Worm (Caenorhabditis elegans) whole organism, L2 larva: Measurements from ENCODE around the gene Y39G8B.5.

Experiments used
- C34F6.9 ChIP-seq: fragments of 150-350 bp; optimal IDR thresholded peaks from 2 replicates; lab custom pipeline; 2014; ENCODE audit warnings: missing biosample characterization, missing genetic modification characterization
- F13H6.1 ChIP-seq: sonication (generic microtip); optimal IDR thresholded peaks from 2 replicates; lab custom pipeline; 2016; ENCODE audit warnings: missing genetic modification characterization, missing compliant biosample characterization
- R02D3.7 ChIP-seq: fragments of 150-350 bp; optimal IDR thresholded peaks from 2 replicates; lab custom pipeline; 2014; ENCODE audit warnings: missing biosample characterization, missing genetic modification characterization
- Y55F3AM.14 ChIP-seq: fragments of 200-800 bp; sonication (Bioruptor generic); optimal IDR thresholded peaks from 2 replicates; lab custom pipeline; 2018; ENCODE audit warnings: mild to moderate bottlenecking, missing genetic modification characterization, missing compliant biosample characterization
- ZK546.5 ChIP-seq: sonication (generic microtip); optimal IDR thresholded peaks from 2 replicates; lab custom pipeline; 2017; ENCODE audit warnings: missing biosample characterization, missing genetic modification characterization
- alr-1 ChIP-seq: fragments of 150-350 bp; optimal IDR thresholded peaks from 2 replicates; lab custom pipeline; 2014; ENCODE audit warnings: missing biosample characterization, missing genetic modification characterization
- aly-2 ChIP-seq: fragments of 150-350 bp; optimal IDR thresholded peaks from 2 replicates; lab custom pipeline; 2014; ENCODE audit warnings: missing biosample characterization, missing genetic modification characterization
- ama-1 ChIP-seq: fragments of 150-350 bp; optimal IDR thresholded peaks from 2 replicates; lab custom pipeline; 2018; ENCODE audit warnings: inconsistent platforms
- blmp-1 ChIP-seq: sonication (generic microtip); optimal IDR thresholded peaks from 2 replicates; lab custom pipeline; 2017; ENCODE audit warnings: missing genetic modification characterization, mild to moderate bottlenecking, missing compliant biosample characterization, antibody characterized with exemption, moderate library complexity; ENCODE audit not compliant: insufficient read depth
- ceh-16 ChIP-seq: fragments of 150-350 bp; optimal IDR thresholded peaks from 2 replicates; lab custom pipeline; 2014; ENCODE audit warnings: missing biosample characterization, missing genetic modification characterization
- crh-2 ChIP-seq: sonication (generic microtip); optimal IDR thresholded peaks from 2 replicates; lab custom pipeline; 2017; ENCODE audit warnings: missing biosample characterization, missing genetic modification characterization
- dmd-4 ChIP-seq: sonication (generic microtip); optimal IDR thresholded peaks from 2 replicates; lab custom pipeline; 2017; ENCODE audit warnings: missing biosample characterization, missing genetic modification characterization
- egl-27 ChIP-seq: sonication (generic microtip); optimal IDR thresholded peaks from 3 replicates; lab custom pipeline; 2017; ENCODE audit warnings: missing biosample characterization, missing genetic modification reagents, missing genetic modification characterization
- elt-3 ChIP-seq: sonication (generic microtip); optimal IDR thresholded peaks from 2 replicates; lab custom pipeline; 2017; ENCODE audit warnings: missing biosample characterization, missing genetic modification characterization
- fos-1 ChIP-seq: fragments of 150-350 bp; optimal IDR thresholded peaks from 2 replicates; lab custom pipeline; 2014; ENCODE audit warnings: missing biosample characterization, missing genetic modification characterization
- gmeb-1 ChIP-seq: fragments of 150-350 bp; optimal IDR thresholded peaks from 2 replicates; lab custom pipeline; 2014; ENCODE audit warnings: missing biosample characterization, missing genetic modification characterization
- lin-11 ChIP-seq: fragments of 150-350 bp; sonication (generic microtip); optimal IDR thresholded peaks from 2 replicates; lab custom pipeline; 2014; ENCODE audit warnings: missing biosample characterization, missing genetic modification characterization, inconsistent platforms, mixed read lengths
- lin-13 ChIP-seq: fragments of 150-350 bp; optimal IDR thresholded peaks from 2 replicates; lab custom pipeline; 2014; ENCODE audit warnings: missing biosample characterization, missing genetic modification reagents, missing genetic modification characterization
- lin-39 ChIP-seq: fragments of 150-350 bp; optimal IDR thresholded peaks from 2 replicates; lab custom pipeline; 2014; ENCODE audit warnings: missing biosample characterization, missing genetic modification reagents, missing genetic modification characterization
- lsy-2 ChIP-seq, 2 experiments: fragments of 150-350 bp in 1 of 2; sonication (generic microtip) in 1 of 2; optimal IDR thresholded peaks; 2 replicates each; lab custom pipeline; 2014 to 2017; ENCODE audit warnings: missing biosample characterization in 2 of 2, missing genetic modification characterization in 2 of 2
- mab-5 ChIP-seq: fragments of 150-350 bp; optimal IDR thresholded peaks from 2 replicates; lab custom pipeline; 2014; ENCODE audit warnings: missing biosample characterization, missing genetic modification characterization
- mbf-1 ChIP-seq: sonication (generic microtip); optimal IDR thresholded peaks from 2 replicates; lab custom pipeline; 2017; ENCODE audit warnings: missing biosample characterization, missing genetic modification characterization
- mdl-1 ChIP-seq, 2 experiments: fragments of 150-350 bp in 1 of 2; sonication (generic microtip) in 1 of 2; optimal IDR thresholded peaks; 2 replicates each; lab custom pipeline; 2017; ENCODE audit warnings: missing biosample characterization in 2 of 2, missing genetic modification characterization in 2 of 2
- nhr-10 ChIP-seq: sonication (generic microtip); optimal IDR thresholded peaks from 2 replicates; lab custom pipeline; 2017; ENCODE audit warnings: missing biosample characterization, missing genetic modification characterization
- nhr-11 ChIP-seq: fragments of 150-350 bp; optimal IDR thresholded peaks from 2 replicates; lab custom pipeline; 2014; ENCODE audit warnings: missing biosample characterization, missing genetic modification characterization
- nhr-12 ChIP-seq: fragments of 150-350 bp; optimal IDR thresholded peaks from 2 replicates; lab custom pipeline; 2014; ENCODE audit warnings: missing biosample characterization, missing genetic modification characterization
- nhr-129 ChIP-seq: fragments of 150-350 bp; optimal IDR thresholded peaks from 2 replicates; lab custom pipeline; 2014; ENCODE audit warnings: missing biosample characterization, missing genetic modification characterization
- nhr-21 ChIP-seq: fragments of 150-350 bp; optimal IDR thresholded peaks from 2 replicates; lab custom pipeline; 2014; ENCODE audit warnings: missing biosample characterization, missing genetic modification characterization
- nhr-23 ChIP-seq: fragments of 150-350 bp; optimal IDR thresholded peaks from 2 replicates; lab custom pipeline; 2014; ENCODE audit warnings: missing biosample characterization, missing genetic modification reagents, missing genetic modification characterization
- nhr-237 ChIP-seq: fragments of 150-350 bp; optimal IDR thresholded peaks from 2 replicates; lab custom pipeline; 2014; ENCODE audit warnings: missing biosample characterization, missing genetic modification characterization
- nhr-25 ChIP-seq: fragments of 150-350 bp; sonication (generic microtip); optimal IDR thresholded peaks from 3 replicates; lab custom pipeline; 2014; ENCODE audit warnings: missing biosample characterization, missing genetic modification characterization
- nhr-77 ChIP-seq: fragments of 150-350 bp; optimal IDR thresholded peaks from 2 replicates; lab custom pipeline; 2014; ENCODE audit warnings: missing biosample characterization, missing genetic modification characterization
- peb-1 ChIP-seq: fragments of 150-350 bp; optimal IDR thresholded peaks from 2 replicates; lab custom pipeline; 2014; ENCODE audit warnings: missing biosample characterization, missing genetic modification characterization
- sem-4 ChIP-seq: fragments of 150-350 bp; optimal IDR thresholded peaks from 2 replicates; lab custom pipeline; 2014; ENCODE audit warnings: missing biosample characterization, missing genetic modification reagents, missing genetic modification characterization
- sma-3 ChIP-seq: sonication (generic microtip); optimal IDR thresholded peaks from 2 replicates; lab custom pipeline; 2016; ENCODE audit warnings: missing genetic modification reagents, missing genetic modification characterization, missing compliant biosample characterization
- sma-9 ChIP-seq, 2 experiments: fragments of 150-350 bp in 1 of 2; sonication (generic microtip) in 1 of 2; optimal IDR thresholded peaks; 2 replicates each; lab custom pipeline; 2014 to 2016; ENCODE audit warnings: missing genetic modification characterization in 2 of 2, mild to moderate bottlenecking in 1 of 2, missing biosample characterization in 1 of 2, missing compliant biosample characterization in 1 of 2, missing genetic modification reagents in 1 of 2, moderate library complexity in 1 of 2
- snpc-4 ChIP-seq: fragments of 150-350 bp; optimal IDR thresholded peaks from 2 replicates; lab custom pipeline; 2014; ENCODE audit warnings: missing biosample characterization, missing genetic modification characterization
- unc-39 ChIP-seq: fragments of 150-350 bp; optimal IDR thresholded peaks from 2 replicates; lab custom pipeline; 2014; ENCODE audit warnings: missing biosample characterization, missing genetic modification characterization
- unc-55 ChIP-seq: fragments of 150-350 bp; sonication (generic microtip); optimal IDR thresholded peaks from 3 replicates; lab custom pipeline; 2014; ENCODE audit warnings: missing biosample characterization, missing genetic modification reagents, missing genetic modification characterization
- zag-1 ChIP-seq: fragments of 150-350 bp; optimal IDR thresholded peaks from 2 replicates; lab custom pipeline; 2014; ENCODE audit warnings: missing biosample characterization, missing genetic modification characterization
- ztf-1 ChIP-seq: fragments of 200-800 bp; sonication (Bioruptor generic); conservative IDR thresholded peaks from 2 replicates; pipeline ENCODE4 v1.3.6; 2022; ENCODE audit warnings: missing genetic modification characterization, missing compliant biosample characterization
- ztf-11 ChIP-seq: sonication (generic microtip); optimal IDR thresholded peaks from 2 replicates; lab custom pipeline; 2017; ENCODE audit warnings: missing biosample characterization, missing genetic modification characterization
- ztf-4 ChIP-seq: fragments of 150-350 bp; optimal IDR thresholded peaks from 2 replicates; lab custom pipeline; 2014; ENCODE audit warnings: missing biosample characterization, missing genetic modification characterization

The Y39G8B.5 gene

DNA sequence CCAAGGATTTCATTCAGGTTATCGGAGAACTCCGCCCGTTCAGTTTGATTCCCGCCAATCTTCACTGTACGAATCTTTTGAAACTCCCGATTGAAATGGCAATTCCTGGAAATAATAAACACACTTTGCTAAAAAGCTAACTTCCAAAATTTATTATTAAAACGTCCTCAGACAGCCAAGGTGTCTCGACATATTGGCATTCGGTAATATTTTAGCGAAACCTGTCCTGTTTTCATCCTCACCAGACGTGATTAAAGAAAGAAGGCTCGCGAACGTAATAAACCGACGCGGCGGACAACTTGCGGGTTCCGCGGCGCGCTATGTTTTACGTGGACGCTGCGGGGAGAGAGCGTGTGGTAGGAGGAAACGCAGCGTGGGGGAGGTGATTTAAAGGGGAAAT lies 26.6 kb upstream of the Y39G8B.5 start:
- TF ChIP-seq snpc-4 (tag; lab: Kevin White, UChicago) = peak; percentile 99
- no peak for TF ChIP-seq dmd-4 (tag; lab: Kevin White, UChicago)
- no peak for TF ChIP-seq peb-1 (tag; lab: Kevin White, UChicago)
- TF ChIP-seq mdl-1 (tag; optimal IDR thresholded peaks at IDR 0.05; lab: Kevin White, UChicago) = peak; percentile 6 to 42
- TF ChIP-seq lin-39 = no peak
- TF ChIP-seq alr-1 (tag; lab: Kevin White, UChicago) = no peak
- peak; percentile 85 for TF ChIP-seq crh-2 (tag; lab: Kevin White, UChicago)
- TF ChIP-seq lsy-2 (tag; optimal IDR thresholded peaks at IDR 0.05; lab: Kevin White, UChicago) = peak; percentile 66 to 77
- peak; percentile 28 for TF ChIP-seq ztf-4 (tag; lab: Kevin White, UChicago)
- peak; percentile 99 for TF ChIP-seq ama-1 (lab: Kevin White, UChicago)
- peak; percentile 46 for TF ChIP-seq nhr-129
- TF ChIP-seq blmp-1 = no peak
- peak; percentile 96 for TF ChIP-seq sma-3 (GFP tag; lab: Kevin White, UChicago)
- TF ChIP-seq elt-3 = no peak
- TF ChIP-seq nhr-10 = peak; percentile 26
- no peak for TF ChIP-seq ZK546.5 (tag; lab: Kevin White, UChicago)
- peak; percentile 40 for TF ChIP-seq egl-27 (tag; lab: Kevin White, UChicago)
- TF ChIP-seq gmeb-1 (tag; lab: Kevin White, UChicago) = peak; percentile 85
- TF ChIP-seq Y55F3AM.14 = peak; percentile 82
- TF ChIP-seq sem-4 (tag; lab: Kevin White, UChicago) = no peak
- TF ChIP-seq ceh-16 = peak; percentile 80
- TF ChIP-seq unc-39 (tag; lab: Kevin White, UChicago) = no peak
- TF ChIP-seq lin-11 (tag; lab: Kevin White, UChicago) = peak; percentile 63
- TF ChIP-seq lin-13 (GFP tag; lab: Kevin White, UChicago) = peak; percentile 82
- peak; percentile 53 for TF ChIP-seq unc-55 (GFP tag; lab: Kevin White, UChicago)
- TF ChIP-seq F13H6.1 = peak; percentile 77
- peak; percentile 44 for TF ChIP-seq C34F6.9 (tag; lab: Kevin White, UChicago)
- TF ChIP-seq nhr-77 (tag; lab: Kevin White, UChicago) = peak; percentile 67
- no peak for TF ChIP-seq aly-2 (tag; lab: Kevin White, UChicago)
- TF ChIP-seq fos-1 (tag; lab: Kevin White, UChicago) = peak; percentile 33
- TF ChIP-seq nhr-237 = no peak
- TF ChIP-seq sma-9 (GFP tag; optimal IDR thresholded peaks at IDR 0.05; lab: Kevin White, UChicago) = peak; percentile 78
- TF ChIP-seq sma-9 (tag; optimal IDR thresholded peaks at IDR 0.05; lab: Kevin White, UChicago) = no peak
- no peak for TF ChIP-seq zag-1 (tag; lab: Kevin White, UChicago)
- 0 out of 2 replicates have a peak, but pooled peaks have one; percentile 80 for TF ChIP-seq ztf-1 (GFP tag; lab: Robert Waterston, UW)
- TF ChIP-seq R02D3.7 (tag; lab: Kevin White, UChicago) = no peak
- TF ChIP-seq nhr-12 (tag; lab: Kevin White, UChicago) = no peak
- TF ChIP-seq nhr-23 (tag; lab: Kevin White, UChicago) = no peak
- no peak for TF ChIP-seq mab-5 (tag; lab: Kevin White, UChicago)
- TF ChIP-seq nhr-25 (tag; lab: Kevin White, UChicago) = peak; percentile 45
- TF ChIP-seq ztf-11 (tag; lab: Kevin White, UChicago) = no peak
- TF ChIP-seq nhr-21 (tag; lab: Kevin White, UChicago) = peak; percentile 87
- TF ChIP-seq, all 48 proteins: peak for 24

DNA sequence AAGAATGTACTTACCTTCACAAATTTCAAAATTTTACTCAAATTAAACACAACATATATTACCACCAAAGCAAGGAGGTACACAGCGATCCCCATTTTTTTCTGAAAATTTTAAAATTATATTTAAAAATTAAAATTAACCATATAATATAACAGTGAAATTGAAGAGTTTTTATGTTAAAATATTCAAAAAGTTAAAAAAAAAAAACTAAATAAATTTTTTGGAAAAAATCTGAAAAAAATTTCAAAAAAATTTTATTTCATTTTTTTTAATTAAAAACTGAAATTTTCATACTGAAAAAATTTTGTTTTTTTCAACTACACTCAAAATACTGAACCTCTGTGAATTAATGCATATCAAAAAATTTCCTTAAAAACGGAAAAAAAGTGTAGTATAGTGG lies 25.2 kb upstream of the Y39G8B.5 start, which contains the start of gene cyp-37A1:
TSS of gene cyp-37A1 (minus strand) at position 101 of the 400 bp plus-strand sequence.
- no peak for TF ChIP-seq mbf-1 (tag; lab: Kevin White, UChicago)

DNA sequence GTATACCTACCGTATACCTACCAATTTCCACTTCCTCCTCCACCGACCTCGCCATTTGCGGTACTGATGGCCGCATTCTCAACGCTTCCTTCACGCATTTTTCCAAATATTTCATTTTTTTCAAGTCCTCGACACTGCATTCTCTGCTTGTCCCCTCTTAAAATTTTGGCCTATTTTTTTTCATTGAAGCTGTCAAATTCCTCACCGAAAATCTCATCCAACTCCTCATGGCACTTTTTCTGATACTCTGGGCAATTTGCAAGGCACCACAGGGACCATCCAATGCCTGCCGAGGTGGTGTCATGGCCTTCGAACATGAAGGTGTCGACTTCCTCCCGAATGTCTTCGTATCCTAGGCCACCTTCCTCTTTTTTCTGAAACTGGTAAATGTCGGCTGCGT lies 23.0 kb upstream of the Y39G8B.5 start:
- TF ChIP-seq F13H6.1 (no peak), ztf-1 (GFP tag; lab: Robert Waterston, UW) (no peak), lin-13 (GFP tag; lab: Kevin White, UChicago) (no peak), blmp-1 (no peak), lin-39 (no peak), ZK546.5 (tag; lab: Kevin White, UChicago) (no peak), nhr-23 (tag; lab: Kevin White, UChicago) (no peak), mdl-1 (tag; optimal IDR thresholded peaks at IDR 0.05; lab: Kevin White, UChicago) (no peak), C34F6.9 (tag; lab: Kevin White, UChicago) (no peak), nhr-11 (no peak), gmeb-1 (tag; lab: Kevin White, UChicago) (no peak), peb-1 (tag; lab: Kevin White, UChicago) (no peak)
- TF ChIP-seq, all 48 proteins: peak for 0
